Worm (Caenorhabditis elegans): Measurements from ENCODE around the gene C27A7.3.

The C27A7.3 gene

DNA sequence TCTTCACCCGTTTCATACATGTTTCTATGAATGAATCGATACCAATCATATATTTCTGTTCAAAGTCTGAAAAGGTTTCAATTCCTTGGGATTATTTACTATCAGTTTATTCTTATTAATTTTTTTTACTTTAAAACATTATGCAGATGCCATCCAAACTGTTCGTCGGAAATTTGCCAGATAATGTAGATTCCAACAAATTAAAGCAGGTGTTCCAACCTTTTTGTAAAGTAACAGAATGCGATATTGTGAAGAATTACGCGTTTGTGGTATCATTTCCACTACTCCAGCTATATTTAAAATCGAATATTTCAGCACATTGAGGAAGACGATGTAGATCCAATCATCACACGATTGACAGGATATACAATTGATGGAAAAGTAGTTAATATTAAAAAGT is 51.4 kb downstream of the C27A7.3 start, which contains the start of gene rnp-1:
Gene rnp-1, plus strand, starts transcription at position 145 of the 400 bp plus-strand sequence.
- TF ChIP-seq lin-39 (tag; optimal IDR thresholded peaks at IDR 0.05) (no peak), nhr-237 (tag; optimal IDR thresholded peaks at IDR 0.05) (no peak), ztf-11 (tag; optimal IDR thresholded peaks at IDR 0.05) (no peak), nhr-76 (tag; optimal IDR thresholded peaks at IDR 0.05) (no peak), lsy-2 (tag; optimal IDR thresholded peaks at IDR 0.05) (no peak), efl-1 (optimal IDR thresholded peaks at IDR 0.05) (no peak), efl-1 (GFP tag; optimal IDR thresholded peaks at IDR 0.05 in 1 of 2) (peak in 1 of 2 experiments; percentile 21), lin-35 (GFP tag; optimal IDR thresholded peaks at IDR 0.05) (no peak), rnt-1 (tag; optimal IDR thresholded peaks at IDR 0.05) (no peak), ceh-88 (GFP tag; IDR thresholded peaks at IDR 0.05) (no peak), ets-5 (GFP tag; IDR thresholded peaks at IDR 0.05) (no peak), elt-2 (tag; optimal IDR thresholded peaks at IDR 0.05) (no peak), nhr-20 (tag; optimal IDR thresholded peaks at IDR 0.05) (no peak), egl-13 (tag; optimal IDR thresholded peaks at IDR 0.05) (no peak), nhr-71 (tag; optimal IDR thresholded peaks at IDR 0.05) (peak; percentile 16), tbx-2 (tag; optimal IDR thresholded peaks at IDR 0.05) (no peak), hlh-17 (GFP tag; optimal IDR thresholded peaks at IDR 0.05; ENCODE audit: borderline replicate concordance) (no peak), pax-3 (tag; optimal IDR thresholded peaks at IDR 0.05) (peak; percentile 5), ces-1 (GFP tag; optimal IDR thresholded peaks at IDR 0.05) (no peak), hpl-2 (GFP tag; optimal IDR thresholded peaks at IDR 0.05) (no peak)
